Fruit fly (Drosophila melanogaster): Measurements from ENCODE around the gene CG33700.
A peak's percentile ranks its signal among the peaks of the same experiment; 100 is the strongest.

Gene CG33700

DNA sequence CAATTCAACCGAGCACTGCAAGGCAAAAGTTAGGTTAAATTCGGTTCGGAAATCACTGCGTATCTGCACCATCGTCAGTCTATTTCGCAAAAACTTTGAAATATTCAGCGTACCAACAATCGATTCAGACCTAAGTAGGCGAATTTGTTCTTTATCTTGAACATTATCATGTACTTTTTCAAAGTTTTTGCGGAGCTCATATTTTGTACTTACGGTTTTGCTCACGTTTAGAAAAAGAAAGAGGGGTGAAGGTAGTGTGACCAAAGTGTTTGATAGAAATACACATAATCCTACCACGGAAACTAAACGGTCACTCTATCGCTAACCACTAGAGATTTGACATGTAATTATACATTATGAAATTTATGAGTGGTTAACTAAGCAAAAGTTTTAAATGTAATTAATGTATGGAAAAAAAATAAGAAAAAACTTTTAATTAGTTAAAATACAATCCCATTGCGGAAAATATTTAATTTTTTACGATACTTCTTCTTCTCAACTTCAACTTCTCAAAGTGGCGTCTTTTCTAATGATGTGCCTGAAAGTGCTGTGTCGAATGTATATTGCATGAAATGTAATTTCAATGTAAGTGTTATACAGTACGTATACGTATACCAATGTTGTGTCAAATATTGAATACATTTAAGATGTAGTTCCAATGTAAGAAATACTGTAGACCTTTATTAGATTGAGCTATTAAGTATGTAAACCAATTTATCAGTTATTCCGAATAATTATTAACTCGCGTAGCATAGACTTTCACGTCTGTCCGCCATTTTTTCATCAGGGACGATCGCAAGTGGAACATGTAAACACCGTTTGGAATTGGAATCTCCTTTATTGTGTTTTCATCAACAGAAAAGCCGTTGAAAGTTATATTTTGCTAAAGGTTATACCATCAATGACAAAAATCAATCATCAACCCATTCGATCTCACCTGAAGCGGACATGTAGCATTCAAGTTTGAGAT, 13.8 kb downstream of the CG33700 start, which contains the start of gene RpS9 (continued):
- TF ChIP-seq CG13775 (GFP tag; optimal IDR thresholded peaks at IDR 0.05) (peak; percentile 8), CG6272 (GFP tag; IDR thresholded peaks at IDR 0.05) (no peak), sens (GFP tag) (peak; percentile 87), trem (tag; optimal IDR thresholded peaks at IDR 0.05) (peak; percentile 48), CG12219 (GFP tag; optimal IDR thresholded peaks at IDR 0.05) (peak; percentile 43), TFAM (GFP tag; optimal IDR thresholded peaks at IDR 0.05) (no peak), CG13296 (GFP tag; optimal IDR thresholded peaks at IDR 0.05) (peak; percentile 75), knrl (GFP tag; IDR thresholded peaks at IDR 0.05; ENCODE audit: partially characterized antibody) (peak; percentile 54; the same call in 1 of the 3 replicates), CG17385 (GFP tag; optimal IDR thresholded peaks at IDR 0.05) (peak; percentile 36), gfzf (GFP tag; optimal IDR thresholded peaks at IDR 0.05) (peak; percentile 90), CG5180 (GFP tag; optimal IDR thresholded peaks at IDR 0.05) (peak; percentile 4), CG3847 (GFP tag; IDR thresholded peaks at IDR 0.05) (peak; percentile 43; the same call in 1 of the 2 replicates), CG2202 (tag; optimal IDR thresholded peaks at IDR 0.05) (peak; percentile 7), CG12299 (tag; optimal IDR thresholded peaks at IDR 0.05) (no peak), CG11247 (GFP tag; IDR thresholded peaks at IDR 0.05) (no peak), CG16815 (GFP tag; optimal IDR thresholded peaks at IDR 0.05) (no peak), CG14710 (tag; optimal IDR thresholded peaks at IDR 0.05) (peak; percentile 53), CG7271 (tag; optimal IDR thresholded peaks at IDR 0.05) (peak; percentile 20), E2f2 (GFP tag; IDR thresholded peaks at IDR 0.05) (peak; percentile 28; the same call in 1 of the 2 replicates), gt (GFP tag; IDR thresholded peaks at IDR 0.05) (no peak), CG14860 (GFP tag; IDR thresholded peaks at IDR 0.05; ENCODE audit: partially characterized antibody) (no peak), scrt (GFP tag; optimal IDR thresholded peaks at IDR 0.05) (peak; percentile 61), Asciz (GFP tag; optimal IDR thresholded peaks at IDR 0.05) (peak; percentile 22), shn (GFP tag; optimal IDR thresholded peaks at IDR 0.05) (no peak), CG17912 (GFP tag; optimal IDR thresholded peaks at IDR 0.05) (peak; percentile 77), CG3281 (GFP tag; optimal IDR thresholded peaks at IDR 0.05) (peak; percentile 68), da (GFP tag; optimal IDR thresholded peaks at IDR 0.05) (no peak), CG4360 (GFP tag; IDR thresholded peaks at IDR 0.05) (0 out of 2 replicates have a peak, but pooled peaks have one; percentile 19), CG4404 (GFP tag; IDR thresholded peaks at IDR 0.05) (no peak), sqz (GFP tag; optimal IDR thresholded peaks at IDR 0.05) (peak; percentile 40), grau (tag; optimal IDR thresholded peaks at IDR 0.05) (peak; percentile 37), eve (GFP tag; optimal IDR thresholded peaks at IDR 0.05) (peak in 1 of 2 experiments; percentile 59), Camta (GFP tag; optimal IDR thresholded peaks at IDR 0.05) (peak; percentile 24), sim (GFP tag; IDR thresholded peaks at IDR 0.05) (peak; percentile 4; the same call in 1 of the 2 replicates), fru (optimal IDR thresholded peaks at IDR 0.05) (no peak), hkb (optimal IDR thresholded peaks at IDR 0.05) (no peak), hkb (GFP tag; IDR thresholded peaks at IDR 0.05) (0 out of 2 replicates have a peak, but pooled peaks have one; percentile 25), Rx (GFP tag; IDR thresholded peaks at IDR 0.05) (no peak), CG4820 (GFP tag; optimal IDR thresholded peaks at IDR 0.05) (no peak), CG18599 (GFP tag; optimal IDR thresholded peaks at IDR 0.05) (no peak), CG15269 (tag; optimal IDR thresholded peaks at IDR 0.05) (peak; percentile 41), CG33557 (GFP tag; optimal IDR thresholded peaks at IDR 0.05) (peak; percentile 13), Fer3 (tag; optimal IDR thresholded peaks at IDR 0.05) (peak; percentile 54), CG10209 (GFP tag; optimal IDR thresholded peaks at IDR 0.05) (no peak), pfk (GFP tag; optimal IDR thresholded peaks at IDR 0.05) (peak; percentile 70), CG18764 (GFP tag; optimal IDR thresholded peaks at IDR 0.05) (no peak), CG7839 (tag; optimal IDR thresholded peaks at IDR 0.05) (peak; percentile 43), Ets97D (GFP tag; optimal IDR thresholded peaks at IDR 0.05) (peak; percentile 80)

Measured in whole organism, embryonic.